Worm (Caenorhabditis elegans) whole organism, L1 larva: ENCODE data around the gene R05G6.10.

Experiments
- C04F5.9 ChIP-seq: sonication (generic microtip); optimal IDR thresholded peaks from 2 replicates; lab custom pipeline; 2016; ENCODE audit warnings: missing genetic modification characterization, missing compliant biosample characterization
- C34B4.2 ChIP-seq: sonication (generic microtip); optimal IDR thresholded peaks from 2 replicates; lab custom pipeline; 2017; ENCODE audit warnings: mild to moderate bottlenecking, missing genetic modification characterization, missing compliant biosample characterization
- F16B12.6 ChIP-seq: fragments of 150-350 bp; optimal IDR thresholded peaks from 2 replicates; lab custom pipeline; 2014; ENCODE audit warnings: missing biosample characterization, missing genetic modification characterization
- aha-1 ChIP-seq: fragments of 150-350 bp; optimal IDR thresholded peaks from 2 replicates; lab custom pipeline; 2014; ENCODE audit warnings: missing biosample characterization, missing genetic modification characterization
- ceh-90 ChIP-seq: sonication (generic microtip); optimal IDR thresholded peaks from 2 replicates; lab custom pipeline; 2016; ENCODE audit warnings: missing genetic modification characterization, missing compliant biosample characterization
- ces-1 ChIP-seq: fragments of 150-350 bp; optimal IDR thresholded peaks from 2 replicates; lab custom pipeline; 2014; ENCODE audit warnings: missing biosample characterization, missing genetic modification reagents, missing genetic modification characterization
- dpl-1 ChIP-seq, 3 experiments: fragments of 150-350 bp in 2 of 3; sonication (generic microtip) in 1 of 3; optimal IDR thresholded peaks; 2 replicates each; lab custom pipeline; 2014 to 2017; ENCODE audit warnings: missing biosample characterization in 3 of 3, missing genetic modification characterization in 3 of 3, missing genetic modification reagents in 3 of 3
- dsc-1 ChIP-seq: sonication (generic microtip); optimal IDR thresholded peaks from 2 replicates; lab custom pipeline; 2016; ENCODE audit warnings: mild to moderate bottlenecking, missing genetic modification characterization, missing compliant biosample characterization
- efl-1 ChIP-seq, 4 experiments: fragments of 150-350 bp; optimal IDR thresholded peaks in 3 of 4; peaks in 1 of 4; 1 replicate in 1 of 4; 2 replicates in 3 of 4; lab custom pipeline; 2014; ENCODE audit warnings: missing biosample characterization in 2 of 4, missing genetic modification characterization in 2 of 4, missing genetic modification reagents in 2 of 4
- efl-3 ChIP-seq: fragments of 200-800 bp; sonication (Bioruptor generic); optimal IDR thresholded peaks from 2 replicates; lab custom pipeline; 2018; ENCODE audit warnings: mild to moderate bottlenecking, missing genetic modification characterization, missing compliant biosample characterization
- egl-13 ChIP-seq: sonication (generic microtip); optimal IDR thresholded peaks from 2 replicates; lab custom pipeline; 2016; ENCODE audit warnings: missing genotype, missing genetic modification reagents, missing genetic modification characterization, missing compliant biosample characterization
- egl-27 ChIP-seq, 2 experiments: fragments of 150-350 bp in 1 of 2; sonication (generic microtip); optimal IDR thresholded peaks; 3 replicates each; lab custom pipeline; 2017 to 2018; ENCODE audit warnings: missing biosample characterization in 2 of 2, missing genetic modification characterization in 2 of 2, missing genetic modification reagents in 2 of 2
- elt-2 ChIP-seq: sonication (generic microtip); optimal IDR thresholded peaks from 2 replicates; lab custom pipeline; 2016; ENCODE audit warnings: missing genetic modification characterization, mild to moderate bottlenecking, inconsistent platforms, missing compliant biosample characterization, missing genetic modification reagents
- ets-5 ChIP-seq: fragments of 200-800 bp; sonication (Bioruptor generic); IDR thresholded peaks from 2 replicates; pipeline ENCODE4 v1.3.6; 2022; ENCODE audit warnings: missing genetic modification characterization, missing compliant biosample characterization
- fkh-10 ChIP-seq: sonication (generic microtip); optimal IDR thresholded peaks from 2 replicates; lab custom pipeline; 2017; ENCODE audit warnings: missing biosample characterization, missing genetic modification reagents, missing genetic modification characterization
- fkh-4 ChIP-seq: sonication (generic microtip); optimal IDR thresholded peaks from 2 replicates; lab custom pipeline; 2016; ENCODE audit warnings: missing compliant biosample characterization, missing genetic modification characterization, borderline replicate concordance
- fkh-8 ChIP-seq: sonication (generic microtip); optimal IDR thresholded peaks from 2 replicates; lab custom pipeline; 2016; ENCODE audit warnings: mild to moderate bottlenecking, missing genetic modification characterization, missing compliant biosample characterization
- fos-1 ChIP-seq: fragments of 150-350 bp; optimal IDR thresholded peaks from 2 replicates; lab custom pipeline; 2014; ENCODE audit warnings: missing biosample characterization, missing genetic modification characterization
- hlh-17 ChIP-seq: fragments of 200-800 bp; sonication (Bioruptor generic); optimal IDR thresholded peaks from 2 replicates; lab custom pipeline; 2018; ENCODE audit warnings: missing genetic modification characterization, mild to moderate bottlenecking, missing compliant biosample characterization, moderate library complexity, borderline replicate concordance
- hpl-2 ChIP-seq: fragments of 150-350 bp; optimal IDR thresholded peaks from 2 replicates; lab custom pipeline; 2014; ENCODE audit warnings: missing biosample characterization, missing genetic modification reagents, missing genetic modification characterization
- irx-1 ChIP-seq: sonication (generic microtip); optimal IDR thresholded peaks from 2 replicates; lab custom pipeline; 2016; ENCODE audit warnings: missing genetic modification characterization, missing compliant biosample characterization
- isw-1 ChIP-seq: fragments of 200-800 bp; sonication (Bioruptor generic); IDR thresholded peaks from 2 replicates; pipeline ENCODE4 v1.3.6; 2022; ENCODE audit warnings: missing genetic modification characterization, missing compliant biosample characterization
- lin-13 ChIP-seq: fragments of 150-350 bp; optimal IDR thresholded peaks from 2 replicates; lab custom pipeline; 2014; ENCODE audit warnings: missing biosample characterization, missing genetic modification reagents, missing genetic modification characterization
- lin-15B ChIP-seq: fragments of 150-350 bp; sonication (generic microtip); optimal IDR thresholded peaks from 3 replicates; lab custom pipeline; 2014; ENCODE audit warnings: missing biosample characterization, missing genetic modification characterization
- lin-35 ChIP-seq, 2 experiments: fragments of 150-350 bp; optimal IDR thresholded peaks; 2 replicates each; lab custom pipeline; 2014; ENCODE audit warnings: missing biosample characterization in 2 of 2, missing genetic modification characterization in 2 of 2, missing genetic modification reagents in 2 of 2
- mdl-1 ChIP-seq, 2 experiments: fragments of 150-350 bp; optimal IDR thresholded peaks; 2 replicates each; lab custom pipeline; 2014 to 2017; ENCODE audit warnings: missing biosample characterization in 2 of 2, missing genetic modification characterization in 2 of 2, inconsistent platforms in 1 of 2
- mep-1 ChIP-seq: fragments of 150-350 bp; optimal IDR thresholded peaks from 2 replicates; lab custom pipeline; 2014; ENCODE audit warnings: missing biosample characterization, missing genetic modification characterization
- nhr-12 ChIP-seq: sonication (generic microtip); optimal IDR thresholded peaks from 2 replicates; lab custom pipeline; 2017; ENCODE audit warnings: missing biosample characterization, missing genetic modification characterization
- nhr-47 ChIP-seq: sonication (generic microtip); optimal IDR thresholded peaks from 2 replicates; lab custom pipeline; 2016; ENCODE audit warnings: mild to moderate bottlenecking, missing genetic modification characterization, moderate library complexity, missing compliant biosample characterization
- nhr-77 ChIP-seq: fragments of 150-350 bp; optimal IDR thresholded peaks from 2 replicates; lab custom pipeline; 2014; ENCODE audit warnings: missing biosample characterization, missing genetic modification characterization
- nhr-84 ChIP-seq: sonication (generic microtip); optimal IDR thresholded peaks from 2 replicates; lab custom pipeline; 2017; ENCODE audit warnings: missing biosample characterization, missing genetic modification characterization
- nhr-85 ChIP-seq: sonication (generic microtip); peaks from one replicate; lab custom pipeline; 2016; ENCODE audit warnings: missing genetic modification characterization, inconsistent platforms, missing compliant biosample characterization
- nhr-90 ChIP-seq: sonication (generic microtip); optimal IDR thresholded peaks from 2 replicates; lab custom pipeline; 2016; ENCODE audit warnings: mild to moderate bottlenecking, missing genetic modification characterization, missing compliant biosample characterization; ENCODE audit not compliant: poor library complexity
- pqm-1 ChIP-seq: sonication (generic microtip); optimal IDR thresholded peaks from 3 replicates; lab custom pipeline; 2017; ENCODE audit warnings: missing biosample characterization, missing genetic modification characterization
- rnt-1 ChIP-seq: sonication (generic microtip); optimal IDR thresholded peaks from 2 replicates; lab custom pipeline; 2016; ENCODE audit warnings: mild to moderate bottlenecking, missing genetic modification characterization, moderate library complexity, missing compliant biosample characterization
- skn-1 ChIP-seq: fragments of 150-350 bp; optimal IDR thresholded peaks from 2 replicates; lab custom pipeline; 2014; ENCODE audit warnings: missing biosample characterization, missing genetic modification characterization
- snpc-4 ChIP-seq: fragments of 150-350 bp; optimal IDR thresholded peaks from 2 replicates; lab custom pipeline; 2014; ENCODE audit warnings: missing biosample characterization, missing genetic modification characterization
- snu-23 ChIP-seq: sonication (generic microtip); optimal IDR thresholded peaks from 2 replicates; lab custom pipeline; 2016; ENCODE audit warnings: missing genetic modification characterization, missing compliant biosample characterization
- sup-37 ChIP-seq: fragments of 200-800 bp; sonication (Bioruptor generic); optimal IDR thresholded peaks from 2 replicates; lab custom pipeline; 2018; ENCODE audit warnings: mild to moderate bottlenecking, missing genetic modification characterization, missing compliant biosample characterization
- swsn-7 ChIP-seq: sonication (generic microtip); optimal IDR thresholded peaks from 2 replicates; lab custom pipeline; 2016; ENCODE audit warnings: missing genetic modification characterization, missing compliant biosample characterization
- tbx-2 ChIP-seq: sonication (generic microtip); optimal IDR thresholded peaks from 2 replicates; lab custom pipeline; 2016; ENCODE audit warnings: missing genetic modification characterization, missing compliant biosample characterization
- tlp-1 ChIP-seq: fragments of 150-350 bp; optimal IDR thresholded peaks from 2 replicates; lab custom pipeline; 2014; ENCODE audit warnings: missing biosample characterization, missing genetic modification characterization
- unc-86 ChIP-seq: sonication (generic microtip); optimal IDR thresholded peaks from 2 replicates; lab custom pipeline; 2016; ENCODE audit warnings: missing genetic modification characterization, missing compliant biosample characterization
- xbp-1 ChIP-seq: sonication (generic microtip); optimal IDR thresholded peaks from 2 replicates; lab custom pipeline; 2016; ENCODE audit warnings: missing genetic modification characterization, missing compliant biosample characterization
- zip-4 ChIP-seq: fragments of 200-800 bp; sonication (Bioruptor generic); optimal IDR thresholded peaks from 2 replicates; lab custom pipeline; 2018; ENCODE audit warnings: mild to moderate bottlenecking, missing genetic modification characterization, moderate library complexity, missing compliant biosample characterization
- ztf-4 ChIP-seq: fragments of 150-350 bp; optimal IDR thresholded peaks from 2 replicates; lab custom pipeline; 2014; ENCODE audit warnings: missing biosample characterization, missing genetic modification characterization

Gene R05G6.10

ce11 chrIV:7507841-7508509 lies 34.4 kb downstream of the R05G6.10 start, which contains the start of the genes vdac-1 and R05G6.5 (continued):
- TF ChIP-seq nhr-47 (tag; lab: Kevin White, UChicago), result peak; percentile 83
- no peak for TF ChIP-seq efl-3 (GFP tag; lab: Kevin White, UChicago)
- no peak for TF ChIP-seq aha-1 (tag; lab: Kevin White, UChicago)
- TF ChIP-seq C04F5.9, result no peak
- no peak for TF ChIP-seq hpl-2 (GFP tag; lab: Kevin White, UChicago)
- TF ChIP-seq nhr-77 (tag; lab: Kevin White, UChicago), result peak; percentile 90
- TF ChIP-seq mdl-1 (tag; optimal IDR thresholded peaks at IDR 0.05; lab: Kevin White, UChicago), result peak in 1 of 2 experiments; percentile 89
- peak; percentile 28 for TF ChIP-seq fkh-10 (GFP tag; lab: Kevin White, UChicago)
- TF ChIP-seq lin-35 (GFP tag; optimal IDR thresholded peaks at IDR 0.05; lab: Kevin White, UChicago), result peak; percentile 94 to 97
- peak; percentile 56 for TF ChIP-seq unc-86 (tag; lab: Kevin White, UChicago)
- TF ChIP-seq ceh-90 (tag; lab: Kevin White, UChicago), result no peak
- TF ChIP-seq swsn-7 (tag; lab: Kevin White, UChicago), result peak; percentile 82
- TF ChIP-seq egl-13 (tag; lab: Kevin White, UChicago), result peak; percentile 17
- peak; percentile 87 for TF ChIP-seq C34B4.2 (tag; lab: Kevin White, UChicago)
- peak; percentile 71 for TF ChIP-seq isw-1 (GFP tag; lab: Robert Waterston, UW)
- no peak for TF ChIP-seq hlh-17 (GFP tag; lab: Kevin White, UChicago)
- TF ChIP-seq fos-1 (tag; lab: Kevin White, UChicago), result peak; percentile 63
- no peak for TF ChIP-seq nhr-12 (tag; lab: Kevin White, UChicago)
- TF ChIP-seq F16B12.6, result no peak
- peak; percentile 57 for TF ChIP-seq dsc-1
- no peak for TF ChIP-seq ces-1
- TF ChIP-seq nhr-84, result no peak
- no peak for TF ChIP-seq irx-1 (tag; lab: Kevin White, UChicago)
- TF ChIP-seq dpl-1 (GFP tag; optimal IDR thresholded peaks at IDR 0.05; lab: Kevin White, UChicago), result peak; percentile 89 to 92 (median 92)
- TF ChIP-seq ztf-4, result peak; percentile 55
- TF ChIP-seq fkh-4 (tag; lab: Kevin White, UChicago), result no peak
- peak; percentile 83 for TF ChIP-seq nhr-85 (tag; lab: Kevin White, UChicago)
- TF ChIP-seq snpc-4 (tag; lab: Kevin White, UChicago), result peak; percentile 11
- peak; percentile 93 for TF ChIP-seq snu-23 (GFP tag; lab: Kevin White, UChicago)
- TF ChIP-seq zip-4 (GFP tag; lab: Kevin White, UChicago), result no peak
- TF ChIP-seq efl-1 (optimal IDR thresholded peaks at IDR 0.05; lab: Kevin White, UChicago), result peak; percentile 59 to 93
- TF ChIP-seq efl-1 (GFP tag; optimal IDR thresholded peaks at IDR 0.05 in 1 of 2; lab: Kevin White, UChicago), result peak; percentile 90 to 99
- peak; percentile 82 for TF ChIP-seq lin-13 (GFP tag; lab: Kevin White, UChicago)
- peak; percentile 73 for TF ChIP-seq elt-2 (tag; lab: Kevin White, UChicago)
- peak; percentile 67 for TF ChIP-seq pqm-1 (tag; lab: Kevin White, UChicago)
- TF ChIP-seq nhr-90 (tag; lab: Kevin White, UChicago), result peak; percentile 80
- peak; percentile 86 for TF ChIP-seq tbx-2 (tag; lab: Kevin White, UChicago)
- TF ChIP-seq ets-5 (GFP tag; lab: Robert Waterston, UW), result no peak
- TF ChIP-seq rnt-1, result peak; percentile 79
- peak; percentile 81 for TF ChIP-seq fkh-8
- peak; percentile 54 for TF ChIP-seq mep-1 (tag; lab: Kevin White, UChicago)
- peak; percentile 25 for TF ChIP-seq sup-37 (GFP tag; lab: Kevin White, UChicago)
- peak; percentile 83 for TF ChIP-seq xbp-1 (tag; lab: Kevin White, UChicago)
- TF ChIP-seq egl-27 (tag; optimal IDR thresholded peaks at IDR 0.05; lab: Kevin White, UChicago), result peak in 1 of 2 experiments; percentile 33
- peak; percentile 72 for TF ChIP-seq lin-15B (tag; lab: Kevin White, UChicago)
- peak; percentile 63 for TF ChIP-seq skn-1 (tag; lab: Kevin White, UChicago)
- TF ChIP-seq tlp-1 (tag; lab: Kevin White, UChicago), result no peak
